Fruit fly (Drosophila melanogaster): ENCODE measurements around the gene Ugt37E1.
A peak's percentile ranks its signal among the peaks of the same experiment; 100 is the strongest.

Gene Ugt37E1

DNA sequence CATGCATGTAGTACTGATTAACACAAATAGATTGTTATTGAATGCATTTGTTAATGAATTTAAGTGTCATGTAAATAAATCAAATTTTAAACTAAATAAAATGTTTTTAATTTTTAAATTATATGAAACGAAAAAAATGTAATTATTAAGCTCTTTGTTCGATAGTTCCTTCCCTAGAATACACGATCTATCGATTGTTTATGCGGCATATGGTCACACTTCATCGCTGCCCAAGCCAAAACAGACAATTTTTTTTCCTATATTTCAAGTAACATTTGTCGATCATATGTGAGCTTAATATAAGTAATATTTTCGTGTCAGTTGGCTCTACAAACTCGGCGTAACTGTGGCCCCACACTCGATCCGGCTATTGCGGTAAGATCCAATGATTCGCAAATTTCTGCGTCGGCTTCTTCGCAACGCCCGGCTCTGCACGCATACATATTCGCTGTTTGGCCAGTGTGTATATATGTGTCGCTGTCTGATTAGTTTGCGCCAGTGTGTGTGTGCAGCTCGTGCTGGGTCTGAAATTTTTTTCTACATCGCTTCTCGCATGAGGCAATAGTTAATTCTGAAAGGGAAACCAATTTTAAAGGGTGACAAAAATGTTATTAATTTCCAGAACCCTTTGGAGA, 30.6 kb downstream of the Ugt37E1 start, which contains the start of gene AspRS-m (continued):
- TF ChIP-seq Pdp1 (GFP tag; optimal IDR thresholded peaks at IDR 0.05) = peak in 1 of 2 experiments; percentile 25
- peak; percentile 88 for TF ChIP-seq BEAF-32 (GFP tag; optimal IDR thresholded peaks at IDR 0.05)
- TF ChIP-seq CG2116 (GFP tag; optimal IDR thresholded peaks at IDR 0.05) = peak; percentile 45
- TF ChIP-seq E2f1 (GFP tag; IDR thresholded peaks at IDR 0.05) = no peak
- TF ChIP-seq Med (GFP tag) = peak; percentile 75
- peak; percentile 5 for TF ChIP-seq fd96Cb (tag; optimal IDR thresholded peaks at IDR 0.05)
- peak; percentile 27; the same call in 1 of the 2 replicates for TF ChIP-seq ranshi (GFP tag; IDR thresholded peaks at IDR 0.05)
- TF ChIP-seq unc-4 (GFP tag; IDR thresholded peaks at IDR 0.05; ENCODE audit: partially characterized antibody) = peak; percentile 80
- TF ChIP-seq gt (GFP tag; IDR thresholded peaks at IDR 0.05) = no peak
- TF ChIP-seq Dek (tag; optimal IDR thresholded peaks at IDR 0.05) = no peak
- no peak for TF ChIP-seq Asciz (GFP tag; optimal IDR thresholded peaks at IDR 0.05)
- no peak for TF ChIP-seq CG17359 (tag; optimal IDR thresholded peaks at IDR 0.05)
- TF ChIP-seq Myb (GFP tag; optimal IDR thresholded peaks at IDR 0.05) = no peak
- TF ChIP-seq dpn (GFP tag; optimal IDR thresholded peaks at IDR 0.05) = peak in 1 of 2 experiments; percentile 40
- peak; percentile 15 for TF ChIP-seq Dp (GFP tag; optimal IDR thresholded peaks at IDR 0.05)
- TF ChIP-seq Dbx (GFP tag; IDR thresholded peaks at IDR 0.05) = peak; percentile 44; the same call in 1 of the 3 replicates
- TF ChIP-seq CG17829 (tag; optimal IDR thresholded peaks at IDR 0.05) = peak; percentile 40
- peak; percentile 83; the same call in 1 of the 2 replicates for TF ChIP-seq CG42726 (GFP tag; IDR thresholded peaks at IDR 0.05; ENCODE audit: partially characterized antibody)
- peak; percentile 68 for TF ChIP-seq Deaf1 (tag; optimal IDR thresholded peaks at IDR 0.05)
- TF ChIP-seq Atf-2 (GFP tag; optimal IDR thresholded peaks at IDR 0.05) = no peak
- TF ChIP-seq Sin3A (optimal IDR thresholded peaks at IDR 0.05) = peak; percentile 45
- TF ChIP-seq CG10462 (GFP tag; optimal IDR thresholded peaks at IDR 0.05) = no peak
- no peak for TF ChIP-seq CG4328 (GFP tag; optimal IDR thresholded peaks at IDR 0.05)
- TF ChIP-seq Drgx (GFP tag; IDR thresholded peaks at IDR 0.05) = no peak
- TF ChIP-seq tll (GFP tag; optimal IDR thresholded peaks at IDR 0.05) = no peak
- TF ChIP-seq row (GFP tag; IDR thresholded peaks at IDR 0.05) = peak; percentile 85
- peak; percentile 88 for TF ChIP-seq Bgb (GFP tag; IDR thresholded peaks at IDR 0.05; ENCODE audit: partially characterized antibody)
- TF ChIP-seq Rx (GFP tag; IDR thresholded peaks at IDR 0.05) = no peak
- peak; percentile 59 for TF ChIP-seq CG9797 (GFP tag; optimal IDR thresholded peaks at IDR 0.05)
- TF ChIP-seq CG8089 (GFP tag; optimal IDR thresholded peaks at IDR 0.05) = no peak
- TF ChIP-seq Opbp (GFP tag; IDR thresholded peaks at IDR 0.05; ENCODE audit: partially characterized antibody) = peak; percentile 88; the same call in 2 of the 3 replicates
- TF ChIP-seq MESR4 (GFP tag; optimal IDR thresholded peaks at IDR 0.05) = peak; percentile 64
- TF ChIP-seq zen2 (GFP tag; IDR thresholded peaks at IDR 0.05; ENCODE audit: partially characterized antibody) = peak; percentile 27; the same call in 1 of the 3 replicates
- peak; percentile 39 for TF ChIP-seq tin (GFP tag; optimal IDR thresholded peaks at IDR 0.05)
- no peak for TF ChIP-seq sens (GFP tag)
- peak; percentile 56 for TF ChIP-seq CG12659 (GFP tag; optimal IDR thresholded peaks at IDR 0.05)
- TF ChIP-seq NC2β (GFP tag; optimal IDR thresholded peaks at IDR 0.05) = no peak
- TF ChIP-seq prd (optimal IDR thresholded peaks at IDR 0.05) = no peak
- 0 out of 3 replicates have a peak, but pooled peaks have one; percentile 18 for TF ChIP-seq prd (GFP tag; IDR thresholded peaks at IDR 0.05)
- TF ChIP-seq nerfin-1 (tag; optimal IDR thresholded peaks at IDR 0.05) = peak; percentile 72
- TF ChIP-seq gce (GFP tag; IDR thresholded peaks at IDR 0.05) = no peak
- TF ChIP-seq CG9932 (GFP tag; IDR thresholded peaks at IDR 0.05) = peak; percentile 81
- peak; percentile 86 for TF ChIP-seq HLH4C (GFP tag; IDR thresholded peaks at IDR 0.05; ENCODE audit: partially characterized antibody)
- peak; percentile 81 for TF ChIP-seq CG34422 (GFP tag; IDR thresholded peaks at IDR 0.05)
- TF ChIP-seq CHES-1-like (GFP tag; optimal IDR thresholded peaks at IDR 0.05) = no peak
- TF ChIP-seq CG2875 (GFP tag; optimal IDR thresholded peaks at IDR 0.05) = no peak
- peak; percentile 25 for TF ChIP-seq pho (GFP tag; optimal IDR thresholded peaks at IDR 0.05)
- TF ChIP-seq CG7372 (GFP tag; IDR thresholded peaks at IDR 0.05) = no peak
- peak; percentile 84 for TF ChIP-seq sna (GFP tag; IDR thresholded peaks at IDR 0.05; ENCODE audit: partially characterized antibody)

Data from whole organism, embryonic.